Fruit fly (Drosophila melanogaster) whole organism, embryonic: Measurements from ENCODE around the gene CG4297.
A peak's percentile ranks its signal among the peaks of the same experiment; 100 is the strongest.

Experiments
- Ada2b ChIP-seq: fragments of 200-800 bp; sonication (Bioruptor generic); IDR thresholded peaks from 2 replicates; pipeline ENCODE4 v1.3.6; 2022; ENCODE audit warnings: missing biosample characterization, missing genetic modification characterization
- Adf1 ChIP-seq: fragments of 200-800 bp; sonication (Bioruptor generic); IDR thresholded peaks from 2 replicates; pipeline ENCODE4 v1.3.6; 2022; ENCODE audit warnings: missing biosample characterization, missing genetic modification characterization
- Atf6 ChIP-seq: fragments of 200-800 bp; sonication (Bioruptor generic); IDR thresholded peaks from 2 replicates; pipeline ENCODE4 v1.3.6; 2022; ENCODE audit warnings: missing biosample characterization, missing genetic modification characterization
- CG10209 ChIP-seq: fragments of 200-800 bp; sonication (Bioruptor generic); optimal IDR thresholded peaks from 3 replicates; lab custom pipeline; 2017; ENCODE audit warnings: missing biosample characterization, mild to moderate bottlenecking, missing genetic modification characterization, missing genetic modification reagents
- CG11560 ChIP-seq: fragments of 200-800 bp; sonication (Bioruptor generic); IDR thresholded peaks from 3 replicates; pipeline ENCODE4 v1.3.6; 2022; ENCODE audit warnings: missing biosample characterization, missing genetic modification characterization
- CG11695 ChIP-seq: fragments of 200-800 bp; sonication (Bioruptor generic); IDR thresholded peaks from 3 replicates; pipeline ENCODE4 v1.3.6; 2022; ENCODE audit warnings: missing biosample characterization, missing genetic modification characterization
- CG12104 ChIP-seq: fragments of 200-800 bp; sonication (Bioruptor generic); optimal IDR thresholded peaks from 3 replicates; lab custom pipeline; 2016; ENCODE audit warnings: missing biosample characterization, missing genetic modification characterization
- CG12299 ChIP-seq: fragments of 200-800 bp; sonication (Bioruptor generic); optimal IDR thresholded peaks from 2 replicates; lab custom pipeline; 2018; ENCODE audit warnings: missing biosample characterization, mild to moderate bottlenecking, missing genetic modification characterization
- CG14014 ChIP-seq: fragments of 200-800 bp; sonication (Bioruptor generic); IDR thresholded peaks from 2 replicates; pipeline ENCODE4 v1.3.6; 2022; ENCODE audit warnings: missing biosample characterization, missing genetic modification characterization
- CG14965 ChIP-seq: fragments of 200-800 bp; sonication (Bioruptor generic); optimal IDR thresholded peaks from 2 replicates; lab custom pipeline; 2016; ENCODE audit warnings: missing biosample characterization, missing genetic modification characterization, borderline replicate concordance
- CG15601 ChIP-seq: fragments of 200-800 bp; sonication (Bioruptor generic); optimal IDR thresholded peaks from 3 replicates; lab custom pipeline; 2019; ENCODE audit warnings: missing biosample characterization, mild to moderate bottlenecking, missing genetic modification characterization, moderate library complexity
- CG17385 ChIP-seq: fragments of 200-800 bp; sonication (Bioruptor generic); optimal IDR thresholded peaks from 3 replicates; lab custom pipeline; 2018; ENCODE audit warnings: missing biosample characterization, mild to moderate bottlenecking, missing genetic modification characterization
- CG1792 ChIP-seq: fragments of 200-800 bp; sonication (Bioruptor generic); optimal IDR thresholded peaks from 2 replicates; lab custom pipeline; 2016; ENCODE audit warnings: missing biosample characterization, missing genetic modification characterization
- CG2202 ChIP-seq: fragments of 200-800 bp; sonication (Bioruptor generic); optimal IDR thresholded peaks from 2 replicates; lab custom pipeline; 2018; ENCODE audit warnings: missing biosample characterization, mild to moderate bottlenecking, missing genetic modification characterization
- CG2678 ChIP-seq: fragments of 200-800 bp; sonication (Bioruptor generic); optimal IDR thresholded peaks from 3 replicates; lab custom pipeline; 2019; ENCODE audit warnings: missing biosample characterization, mild to moderate bottlenecking, missing genetic modification characterization, moderate library complexity
- CG2712 ChIP-seq: fragments of 200-800 bp; optimal IDR thresholded peaks from 3 replicates; lab custom pipeline; 2019; ENCODE audit warnings: missing biosample characterization, mild to moderate bottlenecking, missing genetic modification characterization, moderate library complexity
- CG30403 ChIP-seq: fragments of 200-800 bp; sonication (Bioruptor generic); optimal IDR thresholded peaks from 3 replicates; lab custom pipeline; 2016; ENCODE audit warnings: missing biosample characterization, missing genetic modification characterization
- CG3281 ChIP-seq: fragments of 200-800 bp; sonication (Bioruptor generic); optimal IDR thresholded peaks from 3 replicates; lab custom pipeline; 2017; ENCODE audit warnings: missing biosample characterization, mild to moderate bottlenecking, missing genetic modification characterization
- CG4360 ChIP-seq: fragments of 200-800 bp; sonication (Bioruptor generic); IDR thresholded peaks from 2 replicates; pipeline ENCODE4 v1.3.6; 2022; ENCODE audit warnings: missing biosample characterization, missing genetic modification characterization
- CG6654 ChIP-seq: fragments of 200-800 bp; sonication (Bioruptor generic); optimal IDR thresholded peaks from 2 replicates; lab custom pipeline; 2017; ENCODE audit warnings: missing biosample characterization, mild to moderate bottlenecking, missing genetic modification characterization
- CG7271 ChIP-seq: fragments of 200-800 bp; sonication (Bioruptor generic); optimal IDR thresholded peaks from 2 replicates; lab custom pipeline; 2018; ENCODE audit warnings: missing biosample characterization, mild to moderate bottlenecking, missing genetic modification characterization, moderate library complexity
- CG9817 ChIP-seq: fragments of 200-800 bp; sonication (Bioruptor generic); optimal IDR thresholded peaks from 2 replicates; lab custom pipeline; 2018; ENCODE audit warnings: missing biosample characterization, mild to moderate bottlenecking, missing genetic modification characterization, moderate library complexity
- CG9876 ChIP-seq: fragments of 200-800 bp; sonication (Bioruptor generic); optimal IDR thresholded peaks from 2 replicates; lab custom pipeline; 2016; ENCODE audit warnings: missing biosample characterization, missing genetic modification characterization
- Dll ChIP-seq: fragments of 200-800 bp; sonication (Bioruptor generic); IDR thresholded peaks from 4 replicates; pipeline ENCODE4 v1.3.6; 2022; ENCODE audit warnings: missing biosample characterization, missing genetic modification characterization; ENCODE audit not compliant: partially characterized antibody
- ERR ChIP-seq: fragments of 200-800 bp; sonication (Bioruptor generic); optimal IDR thresholded peaks from 2 replicates; lab custom pipeline; 2016; ENCODE audit warnings: missing biosample characterization, missing genetic modification characterization
- Fer1 ChIP-seq: fragments of 200-800 bp; sonication (Bioruptor generic); optimal IDR thresholded peaks from 2 replicates; lab custom pipeline; 2017; ENCODE audit warnings: missing biosample characterization, mild to moderate bottlenecking, missing genetic modification characterization
- HLH54F ChIP-seq: fragments of 200-800 bp; sonication (Bioruptor generic); optimal IDR thresholded peaks from 3 replicates; lab custom pipeline; 2016; ENCODE audit warnings: missing biosample characterization, missing genetic modification characterization
- Hr78 ChIP-seq, 2 experiments: fragments of 200-800 bp in 1 of 2; fragments of >200 bp in 1 of 2; sonication (Bioruptor generic) in 1 of 2; optimal IDR thresholded peaks; 2 replicates each; lab custom pipeline; 2017 to 2019; ENCODE audit warnings: missing biosample characterization in 2 of 2, missing genetic modification characterization in 2 of 2, mild to moderate bottlenecking in 1 of 2, moderate library complexity in 1 of 2
- NFAT ChIP-seq: fragments of 200-800 bp; sonication (Bioruptor generic); IDR thresholded peaks from 2 replicates; pipeline ENCODE4 v1.3.6; 2022; ENCODE audit warnings: missing biosample characterization, missing genetic modification characterization
- Stat92E ChIP-seq, 3 experiments: fragments of >200 bp in 2 of 3; fragments of 200-800 bp in 1 of 3; sonication (Bioruptor generic) in 1 of 3; optimal IDR thresholded peaks; 2 replicates each; lab custom pipeline; 2017 to 2019; ENCODE audit warnings: missing biosample characterization in 3 of 3, missing genetic modification characterization in 3 of 3, mild to moderate bottlenecking in 1 of 3, moderate library complexity in 1 of 3
- Usf ChIP-seq: fragments of 200-800 bp; sonication (Bioruptor generic); optimal IDR thresholded peaks from 2 replicates; lab custom pipeline; 2017; ENCODE audit warnings: missing genotype, missing biosample characterization, missing genetic modification characterization
- ase ChIP-seq: fragments of 200-800 bp; sonication (Bioruptor generic); IDR thresholded peaks from 3 replicates; pipeline ENCODE4 v1.3.6; 2022; ENCODE audit warnings: missing biosample characterization, missing genetic modification characterization
- ato ChIP-seq: fragments of 200-800 bp; sonication (Bioruptor generic); IDR thresholded peaks from 2 replicates; pipeline ENCODE4 v1.3.6; 2022; ENCODE audit warnings: missing biosample characterization, missing genetic modification characterization; ENCODE audit not compliant: partially characterized antibody
- cwo ChIP-seq: fragments of 200-800 bp; sonication (Bioruptor generic); optimal IDR thresholded peaks from 3 replicates; lab custom pipeline; 2017; ENCODE audit warnings: missing biosample characterization, missing genetic modification characterization, mild to moderate bottlenecking, moderate library complexity, missing genetic modification reagents
- emc ChIP-seq: fragments of 200-800 bp; sonication (Bioruptor generic); optimal IDR thresholded peaks from 2 replicates; lab custom pipeline; 2016; ENCODE audit warnings: missing biosample characterization, missing genetic modification characterization
- en ChIP-seq: fragments of 200-800 bp; sonication (Bioruptor generic); optimal IDR thresholded peaks from 2 replicates; lab custom pipeline; 2016; ENCODE audit warnings: missing biosample characterization, missing genetic modification characterization
- fd64A ChIP-seq: fragments of 200-800 bp; sonication (Bioruptor generic); optimal IDR thresholded peaks from 3 replicates; lab custom pipeline; 2018; ENCODE audit warnings: missing biosample characterization, mild to moderate bottlenecking, missing genetic modification characterization
- gcm2 ChIP-seq: fragments of 200-800 bp; sonication (Bioruptor generic); optimal IDR thresholded peaks from 2 replicates; lab custom pipeline; 2016; ENCODE audit warnings: missing biosample characterization, missing genetic modification characterization
- grn ChIP-seq: fragments of 200-800 bp; sonication (Bioruptor generic); optimal IDR thresholded peaks from 3 replicates; lab custom pipeline; 2017; ENCODE audit warnings: missing biosample characterization, missing genetic modification characterization
- maf-S ChIP-seq: fragments of 200-800 bp; sonication (Bioruptor generic); optimal IDR thresholded peaks from 2 replicates; lab custom pipeline; 2016; ENCODE audit warnings: missing biosample characterization, missing genetic modification characterization
- nerfin-2 ChIP-seq: fragments of 200-800 bp; sonication (Bioruptor generic); IDR thresholded peaks from 2 replicates; pipeline ENCODE4 v1.3.6; 2022; ENCODE audit warnings: missing biosample characterization, missing genetic modification characterization; ENCODE audit not compliant: partially characterized antibody
- sim ChIP-seq: fragments of 200-800 bp; sonication (Bioruptor generic); IDR thresholded peaks from 2 replicates; pipeline ENCODE4 v1.3.6; 2022; ENCODE audit warnings: missing biosample characterization, missing genetic modification characterization
- sna ChIP-seq: fragments of 200-800 bp; sonication (Bioruptor generic); IDR thresholded peaks from 2 replicates; pipeline ENCODE4 v1.3.6; 2022; ENCODE audit warnings: missing biosample characterization, missing genetic modification characterization; ENCODE audit not compliant: partially characterized antibody
- tx ChIP-seq: fragments of 200-800 bp; sonication (Bioruptor generic); optimal IDR thresholded peaks from 2 replicates; lab custom pipeline; 2016; ENCODE audit warnings: missing biosample characterization, missing genetic modification characterization
- zen2 ChIP-seq: fragments of 200-800 bp; sonication (Bioruptor generic); IDR thresholded peaks from 3 replicates; pipeline ENCODE4 v1.3.6; 2022; ENCODE audit warnings: missing biosample characterization, missing genetic modification characterization; ENCODE audit not compliant: partially characterized antibody

Gene CG4297

dm6 chr2L:414593-415399 lies 57.2 kb downstream of the CG4297 start, which contains the start of the genes AP-2alpha and ebi (continued):
- no peak for TF ChIP-seq fd64A (GFP tag; lab: Kevin White, UChicago)
- TF ChIP-seq CG14014 (GFP tag; lab: Robert Waterston, UW) = peak; percentile 86
- TF ChIP-seq Stat92E (GFP tag; optimal IDR thresholded peaks at IDR 0.05; lab: Kevin White, UChicago) = peak in 1 of 3 experiments; percentile 72
- TF ChIP-seq CG15601 (tag; lab: Kevin White, UChicago) = peak; percentile 78
- TF ChIP-seq Ada2b (GFP tag; lab: Robert Waterston, UW) = peak; percentile 69
- TF ChIP-seq ERR (GFP tag; lab: Kevin White, UChicago) = peak; percentile 75
- TF ChIP-seq gcm2 = peak; percentile 57
- peak; percentile 81 for TF ChIP-seq CG11695
- 0 out of 2 replicates have a peak, but pooled peaks have one; percentile 26 for TF ChIP-seq sim (GFP tag; lab: Robert Waterston, UW)
- TF ChIP-seq HLH54F (GFP tag; lab: Kevin White, UChicago) = peak; percentile 95
- no peak for TF ChIP-seq Dll (GFP tag; lab: Robert Waterston, UW)
- TF ChIP-seq CG17385 (GFP tag; lab: Kevin White, UChicago) = peak; percentile 76
- TF ChIP-seq CG9876 = peak; percentile 95
- peak; percentile 44 for TF ChIP-seq grn (GFP tag; lab: Kevin White, UChicago)
- TF ChIP-seq Adf1 (GFP tag; lab: Robert Waterston, UW) = peak; percentile 67
- TF ChIP-seq Usf (GFP tag; lab: Kevin White, UChicago) = peak; percentile 77
- TF ChIP-seq ato (GFP tag; lab: Robert Waterston, UW) = no peak
- TF ChIP-seq emc (GFP tag; lab: Kevin White, UChicago) = peak; percentile 80

- peak in 1 of 2 experiments; percentile 60 for TF ChIP-seq Hr78 (GFP tag; optimal IDR thresholded peaks at IDR 0.05; lab: Kevin White, UChicago)
- TF ChIP-seq NFAT (GFP tag; lab: Robert Waterston, UW) = no peak
- TF ChIP-seq, all 482 proteins: peak for 1
Measured at dm6 chr2L:413894-414293, 58.1 kb downstream of the CG4297 start.

dm6 chr2L:412931-413330 lies 59.1 kb downstream of the CG4297 start:
- TF ChIP-seq CG2202 (tag; lab: Kevin White, UChicago) (no peak), CG11560 (tag; lab: Robert Waterston, UW) (no peak), CG7271 (tag; lab: Kevin White, UChicago) (no peak), CG9817 (tag; lab: Kevin White, UChicago) (peak; percentile 20), Stat92E (GFP tag; optimal IDR thresholded peaks at IDR 0.05; lab: Kevin White, UChicago) (no peak), ase (GFP tag; lab: Robert Waterston, UW) (no peak), sna (GFP tag; lab: Robert Waterston, UW) (no peak), en (no peak), tx (GFP tag; lab: Kevin White, UChicago) (no peak), CG12104 (GFP tag; lab: Kevin White, UChicago) (no peak), zen2 (GFP tag; lab: Robert Waterston, UW) (no peak), cwo (GFP tag; lab: Kevin White, UChicago) (peak; percentile 66), CG3281 (GFP tag; lab: Kevin White, UChicago) (peak; percentile 66), Atf6 (GFP tag; lab: Robert Waterston, UW) (peak; percentile 44; the same call in 1 of the 2 replicates), CG2712 (tag; lab: Kevin White, UChicago) (peak; percentile 13), CG10209 (no peak), CG30403 (peak; percentile 24), CG4360 (GFP tag; lab: Robert Waterston, UW) (no peak), nerfin-2 (no peak), CG1792 (GFP tag; lab: Kevin White, UChicago) (no peak), CG2678 (tag; lab: Kevin White, UChicago) (no peak), maf-S (GFP tag; lab: Kevin White, UChicago) (no peak), emc (GFP tag; lab: Kevin White, UChicago) (no peak), Fer1 (GFP tag; lab: Kevin White, UChicago) (peak; percentile 52), CG6654 (no peak), CG12299 (tag; lab: Kevin White, UChicago) (no peak), CG14965 (GFP tag; lab: Kevin White, UChicago) (no peak), CG15601 (tag; lab: Kevin White, UChicago) (no peak)
